Fruit fly (Drosophila melanogaster): ENCODE data around the gene Cortactin.

DNA sequence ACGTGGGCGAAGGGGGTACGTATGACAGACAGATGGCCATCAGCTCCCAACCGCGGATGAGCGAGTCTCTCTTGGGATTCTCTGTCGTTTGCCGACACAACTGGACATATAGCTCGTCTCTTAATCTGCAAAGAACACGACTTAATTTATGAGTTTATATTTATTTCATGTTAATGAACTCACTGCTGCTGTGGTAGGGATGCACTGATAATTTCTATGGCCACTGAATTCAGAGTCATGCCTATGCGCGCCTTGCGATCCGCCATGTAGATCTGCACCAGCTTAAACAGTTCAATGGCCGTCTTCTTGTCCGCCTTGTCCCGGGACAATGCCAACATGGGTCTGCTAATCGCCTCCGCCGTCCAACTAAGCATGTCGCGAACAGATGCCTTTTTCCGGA is 20.7 kb upstream of the Cortactin start:
- no peak for TF ChIP-seq psq (GFP tag; optimal IDR thresholded peaks at IDR 0.05)
- TF ChIP-seq usp (GFP tag; optimal IDR thresholded peaks at IDR 0.05), result no peak
- no peak for TF ChIP-seq dl (GFP tag; optimal IDR thresholded peaks at IDR 0.05; ENCODE audit: insufficient read depth in 1 of 2, partially characterized antibody in 2 of 2)
- TF ChIP-seq h (GFP tag; optimal IDR thresholded peaks at IDR 0.05), result no peak
